Worm (Caenorhabditis elegans): ENCODE data around the gene F10C1.8.

DNA sequence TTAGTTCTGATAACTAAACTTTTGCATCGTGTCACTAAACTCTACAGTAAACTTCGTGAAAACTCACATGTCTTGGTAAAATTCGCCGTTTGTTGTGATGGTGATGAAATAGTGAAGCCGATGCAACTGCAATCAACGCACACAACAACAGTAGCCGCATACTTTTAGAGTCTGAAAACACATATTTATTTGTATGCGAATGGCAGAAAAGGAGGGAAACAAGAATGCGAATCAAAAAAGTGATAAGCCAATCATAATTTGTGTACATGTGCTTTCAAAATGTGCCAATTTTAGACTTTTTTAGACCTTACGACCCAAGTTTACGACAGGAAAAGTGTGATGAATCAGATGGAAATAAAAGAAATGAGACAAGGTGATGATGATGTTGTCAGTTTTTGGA lies 51.0 kb downstream of the F10C1.8 start, which contains the start of gene K05F1.10:
- TF ChIP-seq fkh-10 (GFP tag; optimal IDR thresholded peaks at IDR 0.05) (no peak), unc-62 (GFP tag; optimal IDR thresholded peaks at IDR 0.05 in 1 of 2) (no peak), unc-62 (tag; optimal IDR thresholded peaks at IDR 0.05) (no peak), ztf-11 (tag; optimal IDR thresholded peaks at IDR 0.05) (no peak)
